Worm (Caenorhabditis elegans) whole organism, L2 larva: ENCODE measurements around the gene srj-45.

Experiments used
- F13H6.1 ChIP-seq: sonication (generic microtip); optimal IDR thresholded peaks from 2 replicates; lab custom pipeline; 2016; ENCODE audit warnings: missing genetic modification characterization, missing compliant biosample characterization
- Y55F3AM.14 ChIP-seq: fragments of 200-800 bp; sonication (Bioruptor generic); optimal IDR thresholded peaks from 2 replicates; lab custom pipeline; 2018; ENCODE audit warnings: mild to moderate bottlenecking, missing genetic modification characterization, missing compliant biosample characterization
- ZK546.5 ChIP-seq: sonication (generic microtip); optimal IDR thresholded peaks from 2 replicates; lab custom pipeline; 2017; ENCODE audit warnings: missing biosample characterization, missing genetic modification characterization
- alr-1 ChIP-seq: fragments of 150-350 bp; optimal IDR thresholded peaks from 2 replicates; lab custom pipeline; 2014; ENCODE audit warnings: missing biosample characterization, missing genetic modification characterization
- aly-2 ChIP-seq: fragments of 150-350 bp; optimal IDR thresholded peaks from 2 replicates; lab custom pipeline; 2014; ENCODE audit warnings: missing biosample characterization, missing genetic modification characterization
- ama-1 ChIP-seq: fragments of 150-350 bp; optimal IDR thresholded peaks from 2 replicates; lab custom pipeline; 2018; ENCODE audit warnings: inconsistent platforms
- blmp-1 ChIP-seq: sonication (generic microtip); optimal IDR thresholded peaks from 2 replicates; lab custom pipeline; 2017; ENCODE audit warnings: missing genetic modification characterization, mild to moderate bottlenecking, missing compliant biosample characterization, antibody characterized with exemption, moderate library complexity; ENCODE audit not compliant: insufficient read depth
- ceh-16 ChIP-seq: fragments of 150-350 bp; optimal IDR thresholded peaks from 2 replicates; lab custom pipeline; 2014; ENCODE audit warnings: missing biosample characterization, missing genetic modification characterization
- ceh-82 ChIP-seq: fragments of 150-350 bp; optimal IDR thresholded peaks from 2 replicates; lab custom pipeline; 2014; ENCODE audit warnings: missing biosample characterization, missing genetic modification characterization
- crh-2 ChIP-seq: sonication (generic microtip); optimal IDR thresholded peaks from 2 replicates; lab custom pipeline; 2017; ENCODE audit warnings: missing biosample characterization, missing genetic modification characterization
- dmd-4 ChIP-seq: sonication (generic microtip); optimal IDR thresholded peaks from 2 replicates; lab custom pipeline; 2017; ENCODE audit warnings: missing biosample characterization, missing genetic modification characterization
- egl-27 ChIP-seq: sonication (generic microtip); optimal IDR thresholded peaks from 3 replicates; lab custom pipeline; 2017; ENCODE audit warnings: missing biosample characterization, missing genetic modification reagents, missing genetic modification characterization
- elt-1 ChIP-seq: fragments of 150-350 bp; optimal IDR thresholded peaks from 2 replicates; lab custom pipeline; 2014; ENCODE audit warnings: missing biosample characterization, missing genetic modification characterization
- elt-3 ChIP-seq: sonication (generic microtip); optimal IDR thresholded peaks from 2 replicates; lab custom pipeline; 2017; ENCODE audit warnings: missing biosample characterization, missing genetic modification characterization
- fos-1 ChIP-seq: fragments of 150-350 bp; optimal IDR thresholded peaks from 2 replicates; lab custom pipeline; 2014; ENCODE audit warnings: missing biosample characterization, missing genetic modification characterization
- gmeb-1 ChIP-seq: fragments of 150-350 bp; optimal IDR thresholded peaks from 2 replicates; lab custom pipeline; 2014; ENCODE audit warnings: missing biosample characterization, missing genetic modification characterization
- lin-11 ChIP-seq: fragments of 150-350 bp; sonication (generic microtip); optimal IDR thresholded peaks from 2 replicates; lab custom pipeline; 2014; ENCODE audit warnings: missing biosample characterization, missing genetic modification characterization, inconsistent platforms, mixed read lengths
- lin-13 ChIP-seq: fragments of 150-350 bp; optimal IDR thresholded peaks from 2 replicates; lab custom pipeline; 2014; ENCODE audit warnings: missing biosample characterization, missing genetic modification reagents, missing genetic modification characterization
- lsy-2 ChIP-seq, 2 experiments: fragments of 150-350 bp in 1 of 2; sonication (generic microtip) in 1 of 2; optimal IDR thresholded peaks; 2 replicates each; lab custom pipeline; 2014 to 2017; ENCODE audit warnings: missing biosample characterization in 2 of 2, missing genetic modification characterization in 2 of 2
- mab-5 ChIP-seq: fragments of 150-350 bp; optimal IDR thresholded peaks from 2 replicates; lab custom pipeline; 2014; ENCODE audit warnings: missing biosample characterization, missing genetic modification characterization
- mbf-1 ChIP-seq: sonication (generic microtip); optimal IDR thresholded peaks from 2 replicates; lab custom pipeline; 2017; ENCODE audit warnings: missing biosample characterization, missing genetic modification characterization
- nhr-11 ChIP-seq: fragments of 150-350 bp; optimal IDR thresholded peaks from 2 replicates; lab custom pipeline; 2014; ENCODE audit warnings: missing biosample characterization, missing genetic modification characterization
- nhr-12 ChIP-seq: fragments of 150-350 bp; optimal IDR thresholded peaks from 2 replicates; lab custom pipeline; 2014; ENCODE audit warnings: missing biosample characterization, missing genetic modification characterization
- nhr-129 ChIP-seq: fragments of 150-350 bp; optimal IDR thresholded peaks from 2 replicates; lab custom pipeline; 2014; ENCODE audit warnings: missing biosample characterization, missing genetic modification characterization
- nhr-237 ChIP-seq: fragments of 150-350 bp; optimal IDR thresholded peaks from 2 replicates; lab custom pipeline; 2014; ENCODE audit warnings: missing biosample characterization, missing genetic modification characterization
- peb-1 ChIP-seq: fragments of 150-350 bp; optimal IDR thresholded peaks from 2 replicates; lab custom pipeline; 2014; ENCODE audit warnings: missing biosample characterization, missing genetic modification characterization
- sem-4 ChIP-seq: fragments of 150-350 bp; optimal IDR thresholded peaks from 2 replicates; lab custom pipeline; 2014; ENCODE audit warnings: missing biosample characterization, missing genetic modification reagents, missing genetic modification characterization
- skn-1 ChIP-seq: sonication (generic microtip); optimal IDR thresholded peaks from 2 replicates; lab custom pipeline; 2017; ENCODE audit warnings: missing biosample characterization, missing genetic modification characterization
- snpc-4 ChIP-seq: fragments of 150-350 bp; optimal IDR thresholded peaks from 2 replicates; lab custom pipeline; 2014; ENCODE audit warnings: missing biosample characterization, missing genetic modification characterization
- unc-39 ChIP-seq: fragments of 150-350 bp; optimal IDR thresholded peaks from 2 replicates; lab custom pipeline; 2014; ENCODE audit warnings: missing biosample characterization, missing genetic modification characterization
- unc-62 ChIP-seq: fragments of 150-350 bp; optimal IDR thresholded peaks from 2 replicates; lab custom pipeline; 2014; ENCODE audit warnings: missing biosample characterization, missing genetic modification reagents, missing genetic modification characterization
- zag-1 ChIP-seq: fragments of 150-350 bp; optimal IDR thresholded peaks from 2 replicates; lab custom pipeline; 2014; ENCODE audit warnings: missing biosample characterization, missing genetic modification characterization
- ztf-11 ChIP-seq: sonication (generic microtip); optimal IDR thresholded peaks from 2 replicates; lab custom pipeline; 2017; ENCODE audit warnings: missing biosample characterization, missing genetic modification characterization
- ztf-4 ChIP-seq: fragments of 150-350 bp; optimal IDR thresholded peaks from 2 replicates; lab custom pipeline; 2014; ENCODE audit warnings: missing biosample characterization, missing genetic modification characterization

The srj-45 gene

DNA sequence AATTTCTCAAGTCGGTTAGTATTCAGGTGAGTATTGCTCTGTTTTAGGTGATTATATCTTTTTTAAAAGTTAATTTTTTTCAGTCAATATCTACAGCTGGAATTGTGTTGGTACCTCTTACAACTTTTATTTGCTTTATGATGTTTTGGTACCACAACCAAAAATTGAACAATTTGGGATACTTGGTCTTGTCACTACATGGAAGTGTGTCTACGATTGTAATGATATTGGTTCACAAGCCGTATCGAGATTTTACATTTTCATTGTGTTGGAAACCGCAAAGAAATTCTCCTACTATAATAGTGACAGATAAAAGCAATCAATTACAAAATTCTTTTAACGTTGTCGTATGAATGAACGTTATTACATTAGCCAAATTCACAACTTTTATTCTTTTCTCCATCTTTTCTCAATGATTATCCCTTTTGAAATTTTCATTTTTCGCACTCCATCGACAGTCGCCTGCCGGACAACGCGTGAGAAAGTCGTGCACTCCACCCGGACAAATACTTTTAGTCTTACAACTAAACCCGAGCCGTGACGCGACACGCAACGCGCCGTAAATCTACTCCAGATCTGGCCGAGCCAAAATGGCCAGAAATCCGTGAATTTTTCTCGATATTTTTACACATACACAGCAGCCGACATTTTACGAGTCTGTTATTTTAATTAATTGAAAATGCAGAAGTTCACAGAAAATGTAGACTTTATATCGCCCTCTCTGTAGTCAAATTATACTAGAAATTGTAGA lies 35.5 kb upstream of the srj-45 start:
- no peak for TF ChIP-seq nhr-11 (tag; lab: Kevin White, UChicago)
- no peak for TF ChIP-seq lsy-2 (tag; optimal IDR thresholded peaks at IDR 0.05; lab: Kevin White, UChicago)
- no peak for TF ChIP-seq elt-1 (tag; lab: Kevin White, UChicago)
- no peak for TF ChIP-seq zag-1 (tag; lab: Kevin White, UChicago)
- TF ChIP-seq lin-11 (tag; lab: Kevin White, UChicago): no peak
- no peak for TF ChIP-seq ceh-16 (tag; lab: Kevin White, UChicago)
- no peak for TF ChIP-seq ceh-82 (tag; lab: Kevin White, UChicago)
- no peak for TF ChIP-seq aly-2

ce11 chrV:2870127-2870526 lies 33.7 kb upstream of the srj-45 start, which contains the start of gene srh-243:
TSS of gene srh-243 (plus strand) at chrV:2870427.
- TF ChIP-seq nhr-12 (tag; lab: Kevin White, UChicago) (no peak), ztf-11 (no peak), ama-1 (lab: Kevin White, UChicago) (no peak)

DNA sequence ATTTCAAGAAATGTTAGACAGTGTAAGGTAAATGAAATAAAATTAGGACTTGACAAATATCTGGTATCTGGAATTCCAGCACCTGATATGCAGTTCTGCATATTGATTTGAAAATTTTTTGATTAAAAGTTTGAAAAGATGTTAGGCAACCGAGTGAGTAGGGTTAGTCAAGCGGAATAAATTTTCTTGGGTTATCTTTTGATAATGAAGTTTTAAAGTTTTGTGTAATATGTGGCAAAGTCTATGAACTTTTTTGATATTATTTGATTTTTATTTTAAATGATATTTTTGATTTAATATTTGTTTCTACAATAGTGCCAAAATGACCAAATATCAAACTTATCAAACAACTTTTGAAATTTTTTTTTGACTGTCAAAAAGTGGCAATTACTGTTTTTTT lies 33.1 kb upstream of the srj-45 start, which contains the start of gene srh-241:
srh-241 (minus strand) TSS at position 101 of the 400 bp plus-strand sequence.
- TF ChIP-seq nhr-12 (tag; lab: Kevin White, UChicago) (no peak), mbf-1 (tag; lab: Kevin White, UChicago) (no peak), ZK546.5 (tag; lab: Kevin White, UChicago) (no peak), nhr-11 (tag; lab: Kevin White, UChicago) (no peak), ztf-4 (tag; lab: Kevin White, UChicago) (no peak), F13H6.1 (tag; lab: Kevin White, UChicago) (no peak), unc-62 (GFP tag; lab: Kevin White, UChicago) (no peak), unc-39 (tag; lab: Kevin White, UChicago) (no peak), ama-1 (lab: Kevin White, UChicago) (no peak), sem-4 (tag; lab: Kevin White, UChicago) (no peak), fos-1 (tag; lab: Kevin White, UChicago) (no peak), egl-27 (no peak), snpc-4 (no peak), Y55F3AM.14 (GFP tag; lab: Kevin White, UChicago) (no peak), lin-11 (tag; lab: Kevin White, UChicago) (no peak), elt-1 (tag; lab: Kevin White, UChicago) (no peak)

DNA sequence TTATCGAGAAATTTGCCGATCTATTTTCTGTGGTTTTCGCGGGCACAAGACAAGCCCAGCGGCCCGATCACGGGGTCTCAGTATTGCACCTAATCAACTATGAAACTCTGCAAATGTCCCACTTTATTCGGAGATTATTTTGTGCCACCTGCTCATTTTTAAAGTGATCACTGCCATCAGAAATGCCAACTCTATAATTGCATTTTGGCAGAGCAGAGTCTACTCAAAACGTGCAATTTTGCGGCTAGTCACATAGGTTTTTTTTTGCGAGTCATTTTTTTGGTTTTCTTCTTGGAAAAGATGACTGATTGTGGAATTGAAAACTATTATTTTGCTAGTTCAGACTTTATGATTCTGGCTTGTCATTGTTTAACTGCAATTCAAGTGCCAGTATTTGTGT lies 28.5 kb upstream of the srj-45 start, which contains the start of gene srh-240:
srh-240 (plus strand) TSS at position 301 of the 400 bp plus-strand sequence.
- TF ChIP-seq alr-1 (tag; lab: Kevin White, UChicago): no peak
- TF ChIP-seq aly-2: no peak
- no peak for TF ChIP-seq ztf-11
- TF ChIP-seq nhr-237 (tag; lab: Kevin White, UChicago): no peak
- no peak for TF ChIP-seq lin-13 (GFP tag; lab: Kevin White, UChicago)
- no peak for TF ChIP-seq mbf-1 (tag; lab: Kevin White, UChicago)
- no peak for TF ChIP-seq elt-3 (tag; lab: Kevin White, UChicago)
- TF ChIP-seq skn-1 (tag; lab: Kevin White, UChicago): no peak
- no peak for TF ChIP-seq mab-5 (tag; lab: Kevin White, UChicago)
- no peak for TF ChIP-seq peb-1 (tag; lab: Kevin White, UChicago)
- no peak for TF ChIP-seq ceh-82 (tag; lab: Kevin White, UChicago)
- TF ChIP-seq sem-4 (tag; lab: Kevin White, UChicago): no peak
- no peak for TF ChIP-seq blmp-1 (tag; lab: Kevin White, UChicago)
- TF ChIP-seq dmd-4 (tag; lab: Kevin White, UChicago): no peak
- no peak for TF ChIP-seq ZK546.5 (tag; lab: Kevin White, UChicago)
- no peak for TF ChIP-seq gmeb-1 (tag; lab: Kevin White, UChicago)
- no peak for TF ChIP-seq ztf-4 (tag; lab: Kevin White, UChicago)
- no peak for TF ChIP-seq unc-39 (tag; lab: Kevin White, UChicago)
- TF ChIP-seq nhr-129 (tag; lab: Kevin White, UChicago): no peak
- TF ChIP-seq crh-2 (tag; lab: Kevin White, UChicago): no peak
- TF ChIP-seq, all 48 proteins: peak for 0
